Worm (Caenorhabditis elegans): ENCODE measurements around the gene nnt-1.

DNA sequence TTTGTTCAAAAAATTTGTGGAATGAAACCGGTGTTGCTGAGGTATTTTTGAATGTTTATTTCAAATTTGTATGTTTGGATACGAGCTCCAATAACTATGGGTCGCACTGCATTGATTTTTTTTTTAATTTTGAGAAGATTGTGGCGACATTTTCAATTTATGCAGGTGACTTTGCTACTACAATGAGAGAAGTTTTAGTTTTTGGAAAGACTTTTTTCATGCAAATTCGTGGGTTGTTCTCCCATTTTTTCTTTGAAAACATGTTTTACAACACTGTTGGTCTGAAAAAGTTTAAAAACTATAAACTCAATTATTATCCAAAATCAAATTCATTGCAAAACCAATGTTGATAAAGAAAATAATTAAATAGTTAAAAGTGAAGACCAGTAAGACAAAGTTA lies 33.4 kb upstream of the nnt-1 start:
- no peak for TF ChIP-seq snpc-4 (tag; optimal IDR thresholded peaks at IDR 0.05)
- TF ChIP-seq duxl-1 (tag; optimal IDR thresholded peaks at IDR 0.05; ENCODE audit: poor library complexity): peak; percentile 71
- no peak for TF ChIP-seq F44E2.7 (GFP tag; IDR thresholded peaks at IDR 0.05)
- no peak for TF ChIP-seq lin-29 (GFP tag; IDR thresholded peaks at IDR 0.05)
- no peak for TF ChIP-seq aly-2 (tag; optimal IDR thresholded peaks at IDR 0.05)
- no peak for TF ChIP-seq egl-27 (tag; optimal IDR thresholded peaks at IDR 0.05)
- TF ChIP-seq nhr-76 (tag; optimal IDR thresholded peaks at IDR 0.05): no peak
- TF ChIP-seq nhr-237 (tag; optimal IDR thresholded peaks at IDR 0.05): peak; percentile 50
- no peak for TF ChIP-seq mdl-1 (tag; optimal IDR thresholded peaks at IDR 0.05)
- TF ChIP-seq ces-1 (GFP tag; optimal IDR thresholded peaks at IDR 0.05): no peak
- TF ChIP-seq nhr-77 (tag; optimal IDR thresholded peaks at IDR 0.05): peak; percentile 45
- no peak for TF ChIP-seq nhr-10 (tag; optimal IDR thresholded peaks at IDR 0.05)

Measured in whole organism, L4 larva.